Worm (Caenorhabditis elegans) whole organism, mixed stage, embryonic: ENCODE data around the gene gst-3.

ENCODE experiments used
- M03D4.4 ChIP-seq: sonication (generic microtip); optimal IDR thresholded peaks from 2 replicates; lab custom pipeline; 2017; ENCODE audit warnings: mild to moderate bottlenecking, missing genetic modification characterization, missing compliant biosample characterization
- bed-3 ChIP-seq: fragments of 200-800 bp; sonication (Bioruptor generic); optimal IDR thresholded peaks from 3 replicates; lab custom pipeline; 2018; ENCODE audit warnings: mild to moderate bottlenecking, missing genetic modification characterization, moderate library complexity, missing compliant biosample characterization
- blmp-1 ChIP-seq: fragments of 150-350 bp; optimal IDR thresholded peaks from 2 replicates; lab custom pipeline; 2014; ENCODE audit warnings: missing biosample characterization, missing genetic modification characterization
- ceh-39 ChIP-seq: fragments of 150-350 bp; optimal IDR thresholded peaks from 2 replicates; lab custom pipeline; 2014; ENCODE audit warnings: missing biosample characterization, missing genetic modification characterization
- ceh-43 ChIP-seq: fragments of 200-800 bp; sonication (Bioruptor generic); optimal IDR thresholded peaks from 2 replicates; lab custom pipeline; 2018; ENCODE audit warnings: mild to moderate bottlenecking, missing genetic modification characterization, moderate library complexity, missing compliant biosample characterization
- ceh-83 ChIP-seq: fragments of 200-800 bp; sonication (Bioruptor generic); optimal IDR thresholded peaks from 2 replicates; lab custom pipeline; 2018; ENCODE audit warnings: mild to moderate bottlenecking, missing genetic modification characterization, missing compliant biosample characterization
- ces-1 ChIP-seq: fragments of 150-350 bp; optimal IDR thresholded peaks from 2 replicates; lab custom pipeline; 2014; ENCODE audit warnings: missing biosample characterization, missing genetic modification reagents, missing genetic modification characterization
- cnd-1 ChIP-seq: fragments of 200-800 bp; sonication (Bioruptor generic); optimal IDR thresholded peaks from 2 replicates; lab custom pipeline; 2018; ENCODE audit warnings: mild to moderate bottlenecking, missing genetic modification characterization, missing compliant biosample characterization
- drap-1 ChIP-seq: fragments of 200-800 bp; sonication (Bioruptor generic); optimal IDR thresholded peaks from 3 replicates; lab custom pipeline; 2018; ENCODE audit warnings: mild to moderate bottlenecking, missing genetic modification characterization, missing compliant biosample characterization
- elt-1 ChIP-seq: sonication (generic microtip); optimal IDR thresholded peaks from 2 replicates; lab custom pipeline; 2017; ENCODE audit warnings: missing genetic modification characterization, mild to moderate bottlenecking, missing compliant biosample characterization, antibody characterized with exemption, moderate library complexity, borderline replicate concordance; ENCODE audit not compliant: insufficient read depth
- elt-3 ChIP-seq: fragments of 150-350 bp; optimal IDR thresholded peaks from 2 replicates; lab custom pipeline; 2014; ENCODE audit warnings: missing biosample characterization, missing genetic modification characterization
- flh-1 ChIP-seq: fragments of 200-800 bp; sonication (Bioruptor generic); optimal IDR thresholded peaks from 2 replicates; lab custom pipeline; 2018; ENCODE audit warnings: mild to moderate bottlenecking, missing genetic modification characterization, moderate library complexity, missing compliant biosample characterization
- ham-2 ChIP-seq: fragments of 200-800 bp; sonication (Bioruptor generic); optimal IDR thresholded peaks from 2 replicates; lab custom pipeline; 2018; ENCODE audit warnings: mild to moderate bottlenecking, missing genetic modification characterization, missing compliant biosample characterization
- hlh-1 ChIP-seq: fragments of 150-350 bp; optimal IDR thresholded peaks from 2 replicates; lab custom pipeline; 2014; ENCODE audit warnings: missing biosample characterization, missing genetic modification reagents, missing genetic modification characterization
- lin-13 ChIP-seq: fragments of 150-350 bp; optimal IDR thresholded peaks from 2 replicates; lab custom pipeline; 2014; ENCODE audit warnings: missing biosample characterization, missing genetic modification characterization
- lin-32 ChIP-seq: fragments of 200-800 bp; sonication (Bioruptor generic); optimal IDR thresholded peaks from 2 replicates; lab custom pipeline; 2018; ENCODE audit warnings: mild to moderate bottlenecking, missing genetic modification characterization, missing compliant biosample characterization
- lsy-2 ChIP-seq: fragments of 150-350 bp; optimal IDR thresholded peaks from 2 replicates; lab custom pipeline; 2014; ENCODE audit warnings: missing biosample characterization, missing genetic modification characterization
- mab-5 ChIP-seq: fragments of 150-350 bp; optimal IDR thresholded peaks from 2 replicates; lab custom pipeline; 2014; ENCODE audit warnings: missing biosample characterization, missing genetic modification characterization
- mep-1 ChIP-seq: fragments of 150-350 bp; optimal IDR thresholded peaks from 2 replicates; lab custom pipeline; 2017; ENCODE audit warnings: missing biosample characterization, missing genetic modification reagents, missing genetic modification characterization, inconsistent platforms
- mls-2 ChIP-seq: sonication (generic microtip); optimal IDR thresholded peaks from 2 replicates; lab custom pipeline; 2016; ENCODE audit warnings: mild to moderate bottlenecking, missing genetic modification characterization, moderate library complexity, missing compliant biosample characterization
- nhr-12 ChIP-seq: fragments of 150-350 bp; optimal IDR thresholded peaks from 2 replicates; lab custom pipeline; 2014; ENCODE audit warnings: missing biosample characterization, missing genetic modification characterization
- nhr-2 ChIP-seq: fragments of 150-350 bp; optimal IDR thresholded peaks from 2 replicates; lab custom pipeline; 2014; ENCODE audit warnings: missing biosample characterization, missing genetic modification characterization
- nhr-237 ChIP-seq: fragments of 150-350 bp; optimal IDR thresholded peaks from 2 replicates; lab custom pipeline; 2014; ENCODE audit warnings: missing biosample characterization, missing genetic modification characterization
- nhr-28 ChIP-seq: fragments of 150-350 bp; optimal IDR thresholded peaks from 2 replicates; lab custom pipeline; 2014; ENCODE audit warnings: missing biosample characterization, missing genetic modification characterization
- nhr-76 ChIP-seq: sonication (generic microtip); optimal IDR thresholded peaks from 2 replicates; lab custom pipeline; 2017; ENCODE audit warnings: missing biosample characterization, missing genetic modification characterization
- pha-4 ChIP-seq: fragments of 150-350 bp; optimal IDR thresholded peaks from 2 replicates; lab custom pipeline; 2018; ENCODE audit warnings: missing biosample characterization, missing genetic modification reagents, missing genetic modification characterization
- sem-2 ChIP-seq: fragments of 200-800 bp; sonication (Bioruptor generic); optimal IDR thresholded peaks from 2 replicates; lab custom pipeline; 2018; ENCODE audit warnings: mild to moderate bottlenecking, missing genetic modification characterization, missing compliant biosample characterization
- snpc-4 ChIP-seq: fragments of 150-350 bp; optimal IDR thresholded peaks from 2 replicates; lab custom pipeline; 2014; ENCODE audit warnings: missing biosample characterization, missing genetic modification characterization
- sptf-1 ChIP-seq: sonication (generic microtip); optimal IDR thresholded peaks from 2 replicates; lab custom pipeline; 2017; ENCODE audit warnings: mild to moderate bottlenecking, missing genetic modification characterization, moderate library complexity, missing compliant biosample characterization
- tbx-8 ChIP-seq: fragments of 200-800 bp; sonication (Bioruptor generic); optimal IDR thresholded peaks from 2 replicates; lab custom pipeline; 2018; ENCODE audit warnings: mild to moderate bottlenecking, missing genetic modification characterization, moderate library complexity, missing compliant biosample characterization
- unc-120 ChIP-seq: sonication (generic microtip); optimal IDR thresholded peaks from 2 replicates; lab custom pipeline; 2017; ENCODE audit warnings: missing genetic modification characterization, missing compliant biosample characterization; ENCODE audit not compliant: poor library complexity, severe bottlenecking
- unc-39 ChIP-seq: fragments of 150-350 bp; optimal IDR thresholded peaks from 2 replicates; lab custom pipeline; 2014; ENCODE audit warnings: missing biosample characterization, missing genetic modification characterization
- unc-62 ChIP-seq: fragments of 150-350 bp; optimal IDR thresholded peaks from 2 replicates; lab custom pipeline; 2014; ENCODE audit warnings: missing biosample characterization, missing genetic modification reagents, missing genetic modification characterization
- zip-8 ChIP-seq: fragments of 150-350 bp; optimal IDR thresholded peaks from 2 replicates; lab custom pipeline; 2014; ENCODE audit warnings: missing biosample characterization, missing genetic modification characterization

The gst-3 gene

DNA sequence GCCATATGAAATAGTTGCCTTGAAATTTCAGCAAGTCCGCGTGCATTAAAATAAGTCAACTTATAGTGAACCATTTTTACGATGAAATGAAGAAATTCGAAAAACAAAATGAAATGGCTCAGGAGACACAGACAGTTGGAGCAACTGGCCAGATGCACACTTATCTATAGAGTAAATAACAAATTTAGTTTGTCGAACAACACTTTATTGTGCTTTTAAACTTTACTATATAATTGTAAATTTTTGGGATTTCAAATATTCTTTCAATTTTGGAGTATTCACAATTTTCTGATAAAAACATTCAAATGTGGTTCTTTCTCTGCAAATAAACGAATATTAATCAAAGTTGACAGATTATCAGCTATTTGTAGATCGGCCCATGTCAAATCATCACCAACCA, at the start of gene gst-3:
TSS of gene gst-3 (minus strand) at position 101 of the 400 bp plus-strand sequence.
- no peak for TF ChIP-seq drap-1 (GFP tag; lab: Kevin White, UChicago)
- no peak for TF ChIP-seq nhr-12 (tag; lab: Kevin White, UChicago)
- no peak for TF ChIP-seq nhr-76
- TF ChIP-seq elt-1: no peak
- TF ChIP-seq tbx-8 (GFP tag; lab: Kevin White, UChicago): no peak
- TF ChIP-seq lin-13 (tag; lab: Kevin White, UChicago): no peak
- no peak for TF ChIP-seq nhr-237 (tag; lab: Kevin White, UChicago)
- TF ChIP-seq unc-120: no peak
- no peak for TF ChIP-seq flh-1 (GFP tag; lab: Kevin White, UChicago)
- TF ChIP-seq ham-2: no peak
- no peak for TF ChIP-seq unc-62 (GFP tag; lab: Kevin White, UChicago)
- TF ChIP-seq sem-2: no peak
- TF ChIP-seq unc-39 (tag; lab: Kevin White, UChicago): no peak
- no peak for TF ChIP-seq mls-2 (tag; lab: Kevin White, UChicago)
- no peak for TF ChIP-seq cnd-1 (tag; lab: Kevin White, UChicago)
- TF ChIP-seq ceh-39 (tag; lab: Kevin White, UChicago): no peak
- TF ChIP-seq sptf-1 (tag; lab: Kevin White, UChicago): no peak
- no peak for TF ChIP-seq nhr-28 (tag; lab: Kevin White, UChicago)

DNA sequence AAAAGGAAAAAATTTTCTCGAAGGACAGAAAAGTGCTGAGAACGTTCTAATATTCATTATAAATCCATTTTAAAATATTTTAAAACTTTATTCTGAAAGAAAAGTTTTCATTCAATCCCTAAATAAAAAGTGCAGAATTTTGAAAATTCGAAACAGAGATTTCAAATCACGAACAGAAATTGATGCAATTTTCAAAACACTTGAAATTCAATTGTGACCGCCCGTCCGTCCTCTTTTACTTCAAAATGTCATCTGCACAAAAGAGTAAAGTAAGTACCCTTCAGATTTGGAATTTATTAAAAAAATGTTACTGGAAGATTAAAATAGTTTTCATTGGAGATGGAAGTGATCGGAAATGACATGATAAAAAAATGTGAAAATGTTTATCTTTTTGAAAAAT, 48.5 kb upstream of the gst-3 start:
- TF ChIP-seq ceh-83 (GFP tag; lab: Kevin White, UChicago): no peak
- TF ChIP-seq ces-1 (GFP tag; lab: Kevin White, UChicago): peak; percentile 87
- no peak for TF ChIP-seq mab-5 (tag; lab: Kevin White, UChicago)
- TF ChIP-seq nhr-28 (tag; lab: Kevin White, UChicago): no peak
- TF ChIP-seq cnd-1 (tag; lab: Kevin White, UChicago): no peak

DNA sequence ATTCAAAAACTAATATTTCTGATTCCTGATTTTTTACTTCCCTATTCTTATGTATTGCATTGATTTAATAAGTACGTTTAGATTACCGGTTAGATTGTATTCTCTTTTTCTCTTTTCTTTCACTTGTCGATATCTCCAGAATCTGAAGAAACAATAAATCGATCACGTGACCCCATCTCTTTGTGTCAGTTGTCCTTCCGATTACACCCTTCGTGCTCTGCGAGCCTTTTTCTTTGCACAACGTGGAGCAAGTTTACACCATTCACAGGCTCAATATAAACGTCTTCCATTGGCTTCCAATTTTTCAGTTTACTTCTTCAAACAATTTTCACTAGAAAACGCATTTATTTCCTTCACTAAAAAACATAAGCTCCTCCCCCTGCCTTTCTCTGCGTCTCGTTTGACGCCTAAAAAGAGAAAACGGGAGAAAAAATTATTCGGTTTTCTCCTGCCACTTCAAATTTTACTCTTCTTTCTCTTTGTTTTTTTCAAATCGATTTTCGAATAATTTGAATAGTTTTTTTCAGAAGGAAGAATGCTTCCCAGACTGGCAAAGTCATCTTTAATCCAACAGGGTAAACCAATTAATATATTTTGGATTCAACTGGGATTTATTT, 40.2 kb upstream of the gst-3 start, which contains the start of gene gta-1:
TSS of gene gta-1 (plus strand) at position 528 of the 617 bp plus-strand sequence.
- TF ChIP-seq unc-39 (tag; lab: Kevin White, UChicago): no peak
- TF ChIP-seq M03D4.4: no peak
- no peak for TF ChIP-seq elt-1
- no peak for TF ChIP-seq mep-1
- no peak for TF ChIP-seq mls-2 (tag; lab: Kevin White, UChicago)
- TF ChIP-seq drap-1 (GFP tag; lab: Kevin White, UChicago): no peak
- TF ChIP-seq ceh-39 (tag; lab: Kevin White, UChicago): no peak
- no peak for TF ChIP-seq nhr-237 (tag; lab: Kevin White, UChicago)
- TF ChIP-seq nhr-76: no peak
- TF ChIP-seq sem-2: no peak
- TF ChIP-seq nhr-2 (tag; lab: Kevin White, UChicago): no peak
- no peak for TF ChIP-seq sptf-1 (tag; lab: Kevin White, UChicago)
- TF ChIP-seq cnd-1 (tag; lab: Kevin White, UChicago): no peak
- TF ChIP-seq lin-32 (GFP tag; lab: Kevin White, UChicago): no peak
- TF ChIP-seq pha-4: no peak
- TF ChIP-seq hlh-1 (tag; lab: Kevin White, UChicago): peak; percentile 98
- no peak for TF ChIP-seq blmp-1 (tag; lab: Kevin White, UChicago)
- no peak for TF ChIP-seq ceh-43 (GFP tag; lab: Kevin White, UChicago)
- no peak for TF ChIP-seq snpc-4 (tag; lab: Kevin White, UChicago)
- TF ChIP-seq ham-2: no peak
- TF ChIP-seq bed-3 (GFP tag; lab: Kevin White, UChicago): no peak
- TF ChIP-seq lin-13 (tag; lab: Kevin White, UChicago): no peak
- TF ChIP-seq zip-8: no peak
- no peak for TF ChIP-seq mab-5 (tag; lab: Kevin White, UChicago)
- no peak for TF ChIP-seq ceh-83 (GFP tag; lab: Kevin White, UChicago)
- TF ChIP-seq unc-62 (GFP tag; lab: Kevin White, UChicago): peak; percentile 44
- TF ChIP-seq ces-1 (GFP tag; lab: Kevin White, UChicago): peak; percentile 35
- TF ChIP-seq unc-120: peak; percentile 42
- TF ChIP-seq flh-1 (GFP tag; lab: Kevin White, UChicago): no peak
- TF ChIP-seq lsy-2 (tag; lab: Kevin White, UChicago): no peak
- TF ChIP-seq elt-3 (tag; lab: Kevin White, UChicago): no peak
